Fruit fly (Drosophila melanogaster) whole organism, embryonic: Measurements from ENCODE around the gene CG11975.
A peak's percentile ranks its signal among the peaks of the same experiment; 100 is the strongest.

ENCODE experiments used
- Bteb2 ChIP-seq: fragments of 200-800 bp; sonication (Bioruptor generic); optimal IDR thresholded peaks from 2 replicates; lab custom pipeline; 2016; ENCODE audit warnings: missing biosample characterization, missing genetic modification characterization
- C15 ChIP-seq: fragments of 200-800 bp; sonication (Bioruptor generic); IDR thresholded peaks from 3 replicates; pipeline ENCODE4 v1.3.6; 2022; ENCODE audit warnings: missing biosample characterization, missing genetic modification characterization
- CG10274 ChIP-seq: fragments of 200-800 bp; sonication (Bioruptor generic); optimal IDR thresholded peaks from 3 replicates; lab custom pipeline; 2017; ENCODE audit warnings: missing biosample characterization, mild to moderate bottlenecking, missing genetic modification characterization
- CG10959 ChIP-seq: fragments of 200-800 bp; sonication (Bioruptor generic); IDR thresholded peaks from 2 replicates; pipeline ENCODE4 v1.3.6; 2022; ENCODE audit warnings: missing biosample characterization, missing genetic modification characterization
- CG11247 ChIP-seq: fragments of 200-800 bp; sonication (Bioruptor generic); IDR thresholded peaks from 2 replicates; pipeline ENCODE4 v1.3.6; 2022; ENCODE audit warnings: missing biosample characterization, missing genetic modification characterization
- CG11504 ChIP-seq: fragments of 200-800 bp; sonication (Bioruptor generic); optimal IDR thresholded peaks from 3 replicates; lab custom pipeline; 2019; ENCODE audit warnings: missing biosample characterization, mild to moderate bottlenecking, missing genetic modification characterization, moderate library complexity
- CG12942 ChIP-seq: fragments of 200-800 bp; sonication (Bioruptor generic); optimal IDR thresholded peaks from 3 replicates; lab custom pipeline; 2016; ENCODE audit warnings: missing biosample characterization, missing genetic modification characterization
- CG13123 ChIP-seq: fragments of 200-800 bp; sonication (Bioruptor generic); optimal IDR thresholded peaks from 2 replicates; lab custom pipeline; 2016; ENCODE audit warnings: missing biosample characterization, missing genetic modification characterization
- CG1529 ChIP-seq: fragments of 200-800 bp; sonication (Bioruptor generic); optimal IDR thresholded peaks from 3 replicates; lab custom pipeline; 2018; ENCODE audit warnings: missing biosample characterization, missing genetic modification characterization
- CG15696 ChIP-seq: fragments of 200-800 bp; sonication (Bioruptor generic); optimal IDR thresholded peaks from 2 replicates; lab custom pipeline; 2019; ENCODE audit warnings: missing biosample characterization, mild to moderate bottlenecking, missing genetic modification characterization, moderate library complexity
- CG17359 ChIP-seq: fragments of 200-800 bp; sonication (Bioruptor generic); optimal IDR thresholded peaks from 3 replicates; lab custom pipeline; 2018; ENCODE audit warnings: missing biosample characterization, mild to moderate bottlenecking, missing genetic modification characterization, moderate library complexity
- CG18764 ChIP-seq: fragments of 200-800 bp; sonication (Bioruptor generic); optimal IDR thresholded peaks from 3 replicates; lab custom pipeline; 2016; ENCODE audit warnings: missing biosample characterization, missing genetic modification characterization
- CG2129 ChIP-seq: fragments of 200-800 bp; sonication (Bioruptor generic); IDR thresholded peaks from 2 replicates; pipeline ENCODE4 v1.3.6; 2022; ENCODE audit warnings: missing biosample characterization, missing genetic modification characterization; ENCODE audit not compliant: partially characterized antibody
- CG30403 ChIP-seq: fragments of 200-800 bp; sonication (Bioruptor generic); optimal IDR thresholded peaks from 3 replicates; lab custom pipeline; 2016; ENCODE audit warnings: missing biosample characterization, missing genetic modification characterization
- CG30431 ChIP-seq: fragments of 200-800 bp; sonication (Bioruptor generic); optimal IDR thresholded peaks from 2 replicates; lab custom pipeline; 2017; ENCODE audit warnings: missing biosample characterization, missing genetic modification characterization
- CG4730 ChIP-seq: fragments of 200-800 bp; sonication (Bioruptor generic); IDR thresholded peaks from 2 replicates; pipeline ENCODE4 v1.3.6; 2022; ENCODE audit warnings: missing biosample characterization, missing genetic modification characterization
- CG6272 ChIP-seq: fragments of 200-800 bp; sonication (Bioruptor generic); IDR thresholded peaks from 2 replicates; pipeline ENCODE4 v1.3.6; 2022; ENCODE audit warnings: missing biosample characterization, missing genetic modification characterization
- CG7987 ChIP-seq: fragments of 200-800 bp; sonication (Bioruptor generic); optimal IDR thresholded peaks from 2 replicates; lab custom pipeline; 2018; ENCODE audit warnings: missing biosample characterization, mild to moderate bottlenecking, missing genetic modification characterization, moderate library complexity
- CHES-1-like ChIP-seq: fragments of 200-800 bp; sonication (Bioruptor generic); optimal IDR thresholded peaks from 2 replicates; lab custom pipeline; 2016; ENCODE audit warnings: missing biosample characterization, missing genetic modification characterization
- CrebB ChIP-seq: fragments of 200-800 bp; sonication (Bioruptor generic); optimal IDR thresholded peaks from 3 replicates; lab custom pipeline; 2018; ENCODE audit warnings: missing biosample characterization, mild to moderate bottlenecking, missing genetic modification characterization
- Dref ChIP-seq: fragments of 200-800 bp; sonication (Bioruptor generic); IDR thresholded peaks from 2 replicates; pipeline ENCODE4 v1.3.6; 2022; ENCODE audit warnings: missing biosample characterization, missing genetic modification characterization
- E2f1 ChIP-seq: fragments of 200-800 bp; sonication (Bioruptor generic); IDR thresholded peaks from 2 replicates; pipeline ENCODE4 v1.3.6; 2022; ENCODE audit warnings: missing biosample characterization, missing genetic modification characterization
- Fer3 ChIP-seq: fragments of 200-800 bp; sonication (Bioruptor generic); optimal IDR thresholded peaks from 2 replicates; lab custom pipeline; 2018; ENCODE audit warnings: missing biosample characterization, mild to moderate bottlenecking, missing genetic modification characterization, moderate library complexity
- GATAe ChIP-seq: fragments of 200-800 bp; sonication (Bioruptor generic); conservative IDR thresholded peaks from 2 replicates; pipeline ENCODE4 v1.3.6; 2022; ENCODE audit warnings: missing biosample characterization, missing genetic modification characterization
- H15 ChIP-seq: fragments of 200-800 bp; sonication (Bioruptor generic); IDR thresholded peaks from 3 replicates; pipeline ENCODE4 v1.3.6; 2022; ENCODE audit warnings: missing biosample characterization, missing genetic modification characterization
- HLH54F ChIP-seq: fragments of 200-800 bp; sonication (Bioruptor generic); optimal IDR thresholded peaks from 3 replicates; lab custom pipeline; 2016; ENCODE audit warnings: missing biosample characterization, missing genetic modification characterization
- Hr3 ChIP-seq: fragments of 200-800 bp; sonication (Bioruptor generic); optimal IDR thresholded peaks from 3 replicates; lab custom pipeline; 2016; ENCODE audit warnings: missing biosample characterization, missing genetic modification characterization
- Hr51 ChIP-seq, 2 experiments: fragments of 200-800 bp; sonication (Bioruptor generic); optimal IDR thresholded peaks; 2 replicates in 1 of 2; 3 replicates in 1 of 2; lab custom pipeline; 2016 to 2018; ENCODE audit warnings: missing biosample characterization in 2 of 2, missing genetic modification characterization in 2 of 2, mild to moderate bottlenecking in 1 of 2, moderate library complexity in 1 of 2
- Hsf ChIP-seq: fragments of 200-800 bp; sonication (Bioruptor generic); optimal IDR thresholded peaks from 3 replicates; lab custom pipeline; 2016; ENCODE audit warnings: missing biosample characterization, missing genetic modification characterization
- MBD-R2 ChIP-seq: fragments of 200-800 bp; sonication (Bioruptor generic); IDR thresholded peaks from 2 replicates; pipeline ENCODE4 v1.3.6; 2022; ENCODE audit warnings: missing biosample characterization, missing genetic modification characterization
- Nf-YC ChIP-seq: fragments of 200-800 bp; optimal IDR thresholded peaks from 3 replicates; lab custom pipeline; 2019; ENCODE audit warnings: missing biosample characterization, mild to moderate bottlenecking, missing genetic modification characterization, moderate library complexity
- Ptx1 ChIP-seq: fragments of 200-800 bp; sonication (Bioruptor generic); IDR thresholded peaks from 2 replicates; pipeline ENCODE4 v1.3.6; 2022; ENCODE audit warnings: missing biosample characterization, missing genetic modification characterization
- ap ChIP-seq: fragments of 200-800 bp; sonication (Bioruptor generic); IDR thresholded peaks from 2 replicates; pipeline ENCODE4 v1.3.6; 2022; ENCODE audit warnings: missing biosample characterization, missing genetic modification characterization
- az2 ChIP-seq: fragments of 200-800 bp; sonication (Bioruptor generic); optimal IDR thresholded peaks from 3 replicates; lab custom pipeline; 2016; ENCODE audit warnings: missing biosample characterization, missing genetic modification characterization
- bab2 ChIP-seq: fragments of 200-800 bp; sonication (Bioruptor generic); optimal IDR thresholded peaks from 2 replicates; lab custom pipeline; 2016; ENCODE audit warnings: missing biosample characterization, missing genetic modification characterization
- bigmax ChIP-seq: fragments of 200-800 bp; sonication (Bioruptor generic); optimal IDR thresholded peaks from 2 replicates; lab custom pipeline; 2018; ENCODE audit warnings: missing biosample characterization, mild to moderate bottlenecking, missing genetic modification characterization
- chinmo ChIP-seq: fragments of 200-800 bp; sonication (Bioruptor generic); IDR thresholded peaks from 4 replicates; pipeline ENCODE4 v1.3.6; 2022; ENCODE audit warnings: missing biosample characterization, missing genetic modification characterization; ENCODE audit not compliant: partially characterized antibody
- dati ChIP-seq: fragments of 200-800 bp; sonication (Bioruptor generic); IDR thresholded peaks from 2 replicates; pipeline ENCODE4 v1.3.6; 2022; ENCODE audit warnings: missing biosample characterization, missing genetic modification characterization
- dysf ChIP-seq: fragments of 200-800 bp; sonication (Bioruptor generic); IDR thresholded peaks from 3 replicates; pipeline ENCODE4 v1.3.6; 2022; ENCODE audit warnings: missing biosample characterization, missing genetic modification characterization
- gsb ChIP-seq: fragments of 200-800 bp; sonication (Bioruptor generic); IDR thresholded peaks from 2 replicates; pipeline ENCODE4 v1.3.6; 2022; ENCODE audit warnings: missing biosample characterization, missing genetic modification characterization
- hb ChIP-seq: fragments of 200-800 bp; sonication (Bioruptor generic); IDR thresholded peaks from 3 replicates; pipeline ENCODE4 v1.3.6; 2022; ENCODE audit warnings: missing biosample characterization, missing genetic modification characterization; ENCODE audit not compliant: partially characterized antibody
- kay ChIP-seq: fragments of 200-800 bp; sonication (Bioruptor generic); optimal IDR thresholded peaks from 2 replicates; lab custom pipeline; 2016; ENCODE audit warnings: missing biosample characterization, missing genetic modification characterization
- klu ChIP-seq: fragments of 200-800 bp; sonication (Bioruptor generic); IDR thresholded peaks from 2 replicates; pipeline ENCODE4 v1.3.6; 2022; ENCODE audit warnings: missing biosample characterization, missing genetic modification characterization
- oc ChIP-seq: fragments of 200-800 bp; sonication (Bioruptor generic); optimal IDR thresholded peaks from 2 replicates; lab custom pipeline; 2018; ENCODE audit warnings: missing biosample characterization, mild to moderate bottlenecking, missing genetic modification characterization, moderate library complexity
- p53 ChIP-seq: fragments of 200-800 bp; sonication (Bioruptor generic); optimal IDR thresholded peaks from 2 replicates; lab custom pipeline; 2016; ENCODE audit warnings: missing biosample characterization, missing genetic modification characterization
- ranshi ChIP-seq: fragments of 200-800 bp; sonication (Bioruptor generic); IDR thresholded peaks from 2 replicates; pipeline ENCODE4 v1.3.6; 2022; ENCODE audit warnings: missing biosample characterization, missing genetic modification characterization
- row ChIP-seq: fragments of 200-800 bp; sonication (Bioruptor generic); IDR thresholded peaks from 3 replicates; pipeline ENCODE4 v1.3.6; 2022; ENCODE audit warnings: missing biosample characterization, missing genetic modification characterization
- stc ChIP-seq: fragments of 200-800 bp; sonication (Bioruptor generic); IDR thresholded peaks from 2 replicates; pipeline ENCODE4 v1.3.6; 2022; ENCODE audit warnings: missing biosample characterization, missing genetic modification characterization
- tgo ChIP-seq: fragments of 200-800 bp; sonication (Bioruptor generic); IDR thresholded peaks from 3 replicates; pipeline ENCODE4 v1.3.6; 2022; ENCODE audit warnings: missing biosample characterization, missing genetic modification characterization
- trem ChIP-seq: fragments of 200-800 bp; optimal IDR thresholded peaks from 3 replicates; lab custom pipeline; 2019; ENCODE audit warnings: missing biosample characterization, mild to moderate bottlenecking, missing genetic modification characterization, moderate library complexity
- unc-4 ChIP-seq: fragments of 200-800 bp; sonication (Bioruptor generic); IDR thresholded peaks from 2 replicates; pipeline ENCODE4 v1.3.6; 2022; ENCODE audit warnings: missing biosample characterization, missing genetic modification characterization; ENCODE audit not compliant: partially characterized antibody

The CG11975 gene

dm6 chr3R:8944866-8945265 lies 48.2 kb upstream of the CG11975 start, which contains the start of gene CG11964 (continued):
- TF ChIP-seq oc (tag; lab: Kevin White, UChicago) (no peak), tgo (GFP tag; lab: Robert Waterston, UW) (peak; percentile 80), E2f1 (peak; percentile 33; the same call in 1 of the 2 replicates), CG11247 (peak; percentile 25), unc-4 (GFP tag; lab: Robert Waterston, UW) (peak; percentile 99), gsb (GFP tag; lab: Robert Waterston, UW) (no peak), HLH54F (peak; percentile 70), Hr3 (GFP tag; lab: Kevin White, UChicago) (peak; percentile 42), stc (GFP tag; lab: Robert Waterston, UW) (peak; percentile 48; the same call in 1 of the 2 replicates), Hr51 (GFP tag; optimal IDR thresholded peaks at IDR 0.05; lab: Kevin White, UChicago) (peak in 1 of 2 experiments; percentile 59), CG10274 (no peak), Nf-YC (tag; lab: Kevin White, UChicago) (peak; percentile 33), CG10959 (GFP tag; lab: Robert Waterston, UW) (peak; percentile 100), bab2 (GFP tag; lab: Kevin White, UChicago) (peak; percentile 50), Ptx1 (GFP tag; lab: Robert Waterston, UW) (peak; percentile 53), dysf (GFP tag; lab: Robert Waterston, UW) (peak; percentile 41; the same call in 1 of the 3 replicates), CG2129 (peak; percentile 99), CG4730 (GFP tag; lab: Robert Waterston, UW) (no peak), hb (peak; percentile 99), row (GFP tag; lab: Robert Waterston, UW) (peak; percentile 91), trem (peak; percentile 84), CG11504 (tag; lab: Kevin White, UChicago) (peak; percentile 78), Hsf (GFP tag; lab: Kevin White, UChicago) (peak; percentile 68), bigmax (GFP tag; lab: Kevin White, UChicago) (peak; percentile 41), CG6272 (GFP tag; lab: Robert Waterston, UW) (peak; percentile 72), Fer3 (tag; lab: Kevin White, UChicago) (peak; percentile 22), klu (GFP tag; lab: Robert Waterston, UW) (peak; percentile 33; the same call in 1 of the 2 replicates), kay (GFP tag; lab: Kevin White, UChicago) (no peak), CG12942 (GFP tag; lab: Kevin White, UChicago) (peak; percentile 43), CG13123 (GFP tag; lab: Kevin White, UChicago) (peak; percentile 52), chinmo (GFP tag; lab: Robert Waterston, UW) (peak; percentile 99), CG1529 (GFP tag; lab: Kevin White, UChicago) (no peak), CG15696 (tag; lab: Kevin White, UChicago) (peak; percentile 11), az2 (GFP tag; lab: Kevin White, UChicago) (peak; percentile 25), p53 (GFP tag; lab: Kevin White, UChicago) (peak; percentile 53), CG30431 (no peak), CG30403 (peak; percentile 58), CG18764 (GFP tag; lab: Kevin White, UChicago) (peak; percentile 63), CHES-1-like (peak; percentile 74), Dref (peak; percentile 67), CG17359 (tag; lab: Kevin White, UChicago) (peak; percentile 52), Bteb2 (GFP tag; lab: Kevin White, UChicago) (no peak), ranshi (GFP tag; lab: Robert Waterston, UW) (peak; percentile 54; the same call in 1 of the 2 replicates), H15 (GFP tag; lab: Robert Waterston, UW) (no peak), ap (GFP tag; lab: Robert Waterston, UW) (no peak), dati (GFP tag; lab: Robert Waterston, UW) (no peak), CG7987 (GFP tag; lab: Kevin White, UChicago) (peak; percentile 46), CrebB (tag; lab: Kevin White, UChicago) (peak; percentile 2), GATAe (0 out of 2 replicates have a peak, but pooled peaks have one; percentile 29), C15 (no peak), MBD-R2 (GFP tag; lab: Robert Waterston, UW) (peak; percentile 95)
